Worm (Caenorhabditis elegans) whole organism, mixed stage, embryonic: ENCODE results near the gene egl-9.

ENCODE experiments used
- M03D4.4 ChIP-seq: sonication (generic microtip); optimal IDR thresholded peaks from 2 replicates; lab custom pipeline; 2017; ENCODE audit warnings: mild to moderate bottlenecking, missing genetic modification characterization, missing compliant biosample characterization
- bed-3 ChIP-seq: fragments of 200-800 bp; sonication (Bioruptor generic); optimal IDR thresholded peaks from 3 replicates; lab custom pipeline; 2018; ENCODE audit warnings: mild to moderate bottlenecking, missing genetic modification characterization, moderate library complexity, missing compliant biosample characterization
- blmp-1 ChIP-seq: fragments of 150-350 bp; optimal IDR thresholded peaks from 2 replicates; lab custom pipeline; 2014; ENCODE audit warnings: missing biosample characterization, missing genetic modification characterization
- ceh-39 ChIP-seq: fragments of 150-350 bp; optimal IDR thresholded peaks from 2 replicates; lab custom pipeline; 2014; ENCODE audit warnings: missing biosample characterization, missing genetic modification characterization
- ceh-43 ChIP-seq: fragments of 200-800 bp; sonication (Bioruptor generic); optimal IDR thresholded peaks from 2 replicates; lab custom pipeline; 2018; ENCODE audit warnings: mild to moderate bottlenecking, missing genetic modification characterization, moderate library complexity, missing compliant biosample characterization
- ceh-83 ChIP-seq: fragments of 200-800 bp; sonication (Bioruptor generic); optimal IDR thresholded peaks from 2 replicates; lab custom pipeline; 2018; ENCODE audit warnings: mild to moderate bottlenecking, missing genetic modification characterization, missing compliant biosample characterization
- ces-1 ChIP-seq: fragments of 150-350 bp; optimal IDR thresholded peaks from 2 replicates; lab custom pipeline; 2014; ENCODE audit warnings: missing biosample characterization, missing genetic modification reagents, missing genetic modification characterization
- drap-1 ChIP-seq: fragments of 200-800 bp; sonication (Bioruptor generic); optimal IDR thresholded peaks from 3 replicates; lab custom pipeline; 2018; ENCODE audit warnings: mild to moderate bottlenecking, missing genetic modification characterization, missing compliant biosample characterization
- elt-1 ChIP-seq: sonication (generic microtip); optimal IDR thresholded peaks from 2 replicates; lab custom pipeline; 2017; ENCODE audit warnings: missing genetic modification characterization, mild to moderate bottlenecking, missing compliant biosample characterization, antibody characterized with exemption, moderate library complexity, borderline replicate concordance; ENCODE audit not compliant: insufficient read depth
- flh-1 ChIP-seq: fragments of 200-800 bp; sonication (Bioruptor generic); optimal IDR thresholded peaks from 2 replicates; lab custom pipeline; 2018; ENCODE audit warnings: mild to moderate bottlenecking, missing genetic modification characterization, moderate library complexity, missing compliant biosample characterization
- ham-2 ChIP-seq: fragments of 200-800 bp; sonication (Bioruptor generic); optimal IDR thresholded peaks from 2 replicates; lab custom pipeline; 2018; ENCODE audit warnings: mild to moderate bottlenecking, missing genetic modification characterization, missing compliant biosample characterization
- hlh-1 ChIP-seq: fragments of 150-350 bp; optimal IDR thresholded peaks from 2 replicates; lab custom pipeline; 2014; ENCODE audit warnings: missing biosample characterization, missing genetic modification reagents, missing genetic modification characterization
- lin-13 ChIP-seq: fragments of 150-350 bp; optimal IDR thresholded peaks from 2 replicates; lab custom pipeline; 2014; ENCODE audit warnings: missing biosample characterization, missing genetic modification characterization
- lin-32 ChIP-seq: fragments of 200-800 bp; sonication (Bioruptor generic); optimal IDR thresholded peaks from 2 replicates; lab custom pipeline; 2018; ENCODE audit warnings: mild to moderate bottlenecking, missing genetic modification characterization, missing compliant biosample characterization
- mab-5 ChIP-seq: fragments of 150-350 bp; optimal IDR thresholded peaks from 2 replicates; lab custom pipeline; 2014; ENCODE audit warnings: missing biosample characterization, missing genetic modification characterization
- mep-1 ChIP-seq: fragments of 150-350 bp; optimal IDR thresholded peaks from 2 replicates; lab custom pipeline; 2017; ENCODE audit warnings: missing biosample characterization, missing genetic modification reagents, missing genetic modification characterization, inconsistent platforms
- nhr-12 ChIP-seq: fragments of 150-350 bp; optimal IDR thresholded peaks from 2 replicates; lab custom pipeline; 2014; ENCODE audit warnings: missing biosample characterization, missing genetic modification characterization
- nhr-2 ChIP-seq: fragments of 150-350 bp; optimal IDR thresholded peaks from 2 replicates; lab custom pipeline; 2014; ENCODE audit warnings: missing biosample characterization, missing genetic modification characterization
- nhr-237 ChIP-seq: fragments of 150-350 bp; optimal IDR thresholded peaks from 2 replicates; lab custom pipeline; 2014; ENCODE audit warnings: missing biosample characterization, missing genetic modification characterization
- nhr-76 ChIP-seq: sonication (generic microtip); optimal IDR thresholded peaks from 2 replicates; lab custom pipeline; 2017; ENCODE audit warnings: missing biosample characterization, missing genetic modification characterization
- pha-4 ChIP-seq: fragments of 150-350 bp; optimal IDR thresholded peaks from 2 replicates; lab custom pipeline; 2018; ENCODE audit warnings: missing biosample characterization, missing genetic modification reagents, missing genetic modification characterization
- sem-2 ChIP-seq: fragments of 200-800 bp; sonication (Bioruptor generic); optimal IDR thresholded peaks from 2 replicates; lab custom pipeline; 2018; ENCODE audit warnings: mild to moderate bottlenecking, missing genetic modification characterization, missing compliant biosample characterization
- snpc-4 ChIP-seq: fragments of 150-350 bp; optimal IDR thresholded peaks from 2 replicates; lab custom pipeline; 2014; ENCODE audit warnings: missing biosample characterization, missing genetic modification characterization
- sptf-1 ChIP-seq: sonication (generic microtip); optimal IDR thresholded peaks from 2 replicates; lab custom pipeline; 2017; ENCODE audit warnings: mild to moderate bottlenecking, missing genetic modification characterization, moderate library complexity, missing compliant biosample characterization
- tbx-8 ChIP-seq: fragments of 200-800 bp; sonication (Bioruptor generic); optimal IDR thresholded peaks from 2 replicates; lab custom pipeline; 2018; ENCODE audit warnings: mild to moderate bottlenecking, missing genetic modification characterization, moderate library complexity, missing compliant biosample characterization
- unc-120 ChIP-seq: sonication (generic microtip); optimal IDR thresholded peaks from 2 replicates; lab custom pipeline; 2017; ENCODE audit warnings: missing genetic modification characterization, missing compliant biosample characterization; ENCODE audit not compliant: poor library complexity, severe bottlenecking
- unc-39 ChIP-seq: fragments of 150-350 bp; optimal IDR thresholded peaks from 2 replicates; lab custom pipeline; 2014; ENCODE audit warnings: missing biosample characterization, missing genetic modification characterization
- unc-62 ChIP-seq: fragments of 150-350 bp; optimal IDR thresholded peaks from 2 replicates; lab custom pipeline; 2014; ENCODE audit warnings: missing biosample characterization, missing genetic modification reagents, missing genetic modification characterization
- zip-8 ChIP-seq: fragments of 150-350 bp; optimal IDR thresholded peaks from 2 replicates; lab custom pipeline; 2014; ENCODE audit warnings: missing biosample characterization, missing genetic modification characterization

Gene egl-9

ce11 chrV:10460685-10461084 lies 7.6 kb upstream of the egl-9 start:
- TF ChIP-seq nhr-237 (tag; lab: Kevin White, UChicago) (no peak), lin-32 (GFP tag; lab: Kevin White, UChicago) (no peak), ham-2 (GFP tag; lab: Kevin White, UChicago) (no peak), elt-1 (no peak), hlh-1 (tag; lab: Kevin White, UChicago) (no peak), ces-1 (GFP tag; lab: Kevin White, UChicago) (no peak), zip-8 (tag; lab: Kevin White, UChicago) (no peak), drap-1 (no peak), nhr-76 (tag; lab: Kevin White, UChicago) (no peak), sem-2 (GFP tag; lab: Kevin White, UChicago) (no peak), nhr-12 (tag; lab: Kevin White, UChicago) (no peak), mab-5 (tag; lab: Kevin White, UChicago) (no peak)

- TF ChIP-seq drap-1 = no peak
- no peak for TF ChIP-seq lin-13 (tag; lab: Kevin White, UChicago)
- no peak for TF ChIP-seq unc-120 (tag; lab: Kevin White, UChicago)
- TF ChIP-seq mep-1 (tag; lab: Kevin White, UChicago) = no peak
- no peak for TF ChIP-seq unc-62
Measured at ce11 chrV:10462066-10462465, 6.3 kb upstream of the egl-9 start, which contains the start of gene chw-1. chw-1 (plus strand) TSS chrV:10462282.

ce11 chrV:10463276-10463675 lies 5.0 kb upstream of the egl-9 start, which contains the start of gene F22E12.3:
F22E12.3 (minus strand) TSS chrV:10463376.
- TF ChIP-seq sptf-1 (tag; lab: Kevin White, UChicago) = no peak

- TF ChIP-seq flh-1 (GFP tag; lab: Kevin White, UChicago) (no peak), snpc-4 (tag; lab: Kevin White, UChicago) (no peak), bed-3 (no peak), ceh-83 (GFP tag; lab: Kevin White, UChicago) (no peak), ces-1 (GFP tag; lab: Kevin White, UChicago) (no peak), nhr-76 (tag; lab: Kevin White, UChicago) (no peak), unc-39 (tag; lab: Kevin White, UChicago) (no peak), sem-2 (GFP tag; lab: Kevin White, UChicago) (no peak), nhr-12 (tag; lab: Kevin White, UChicago) (no peak), blmp-1 (no peak), pha-4 (no peak), mep-1 (tag; lab: Kevin White, UChicago) (no peak), nhr-2 (no peak), M03D4.4 (tag; lab: Kevin White, UChicago) (no peak), tbx-8 (GFP tag; lab: Kevin White, UChicago) (no peak), ceh-43 (GFP tag; lab: Kevin White, UChicago) (no peak), unc-62 (no peak)
Measured at ce11 chrV:10464160-10464559, 4.2 kb upstream of the egl-9 start.

ce11 chrV:10464746-10465145 lies 3.6 kb upstream of the egl-9 start:
- TF ChIP-seq bed-3 (no peak), mep-1 (tag; lab: Kevin White, UChicago) (no peak)
- TF ChIP-seq, all 35 proteins: peak for 0

DNA sequence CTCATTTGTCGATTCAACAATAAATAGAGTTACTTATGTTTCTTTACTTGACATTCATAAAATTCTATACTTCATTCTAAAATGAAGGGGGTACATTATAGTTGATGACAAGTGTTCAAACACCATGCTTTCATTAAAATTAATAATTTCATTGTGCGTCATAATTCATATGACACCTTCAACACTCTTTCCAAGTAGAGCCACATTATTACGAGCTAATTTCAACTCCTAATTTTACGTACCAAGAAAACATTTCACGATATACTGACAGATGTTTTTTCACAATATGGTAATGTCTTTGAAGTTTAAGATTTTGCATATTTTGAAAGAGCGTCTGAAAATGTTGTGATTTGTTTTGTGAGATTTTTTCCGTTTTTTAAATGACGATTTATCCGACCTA lies 2.8 kb upstream of the egl-9 start:
- TF ChIP-seq unc-62 = no peak
- no peak for TF ChIP-seq M03D4.4 (tag; lab: Kevin White, UChicago)
- no peak for TF ChIP-seq ceh-43 (GFP tag; lab: Kevin White, UChicago)
- no peak for TF ChIP-seq mep-1 (tag; lab: Kevin White, UChicago)
- no peak for TF ChIP-seq elt-1
- no peak for TF ChIP-seq flh-1 (GFP tag; lab: Kevin White, UChicago)
- TF ChIP-seq pha-4 = no peak
- TF ChIP-seq ceh-39 (tag; lab: Kevin White, UChicago) = no peak
- TF ChIP-seq sem-2 (GFP tag; lab: Kevin White, UChicago) = no peak
- TF ChIP-seq bed-3 = no peak
- TF ChIP-seq nhr-76 (tag; lab: Kevin White, UChicago) = no peak
- no peak for TF ChIP-seq unc-120 (tag; lab: Kevin White, UChicago)
